Worm (Caenorhabditis elegans) whole organism, early embryonic: ENCODE results near the gene T09A12.8.

ENCODE experiments used
- B0310.2 ChIP-seq: sonication (generic microtip); optimal IDR thresholded peaks from 2 replicates; lab custom pipeline; 2016; ENCODE audit warnings: mild to moderate bottlenecking, missing genetic modification characterization, missing compliant biosample characterization
- ama-1 ChIP-seq: fragments of 150-350 bp; optimal IDR thresholded peaks from 2 replicates; lab custom pipeline; 2014
- ceh-13 ChIP-seq: fragments of 200-800 bp; sonication (Bioruptor generic); optimal IDR thresholded peaks from 2 replicates; lab custom pipeline; 2018; ENCODE audit warnings: mild to moderate bottlenecking, missing genetic modification characterization, missing compliant biosample characterization
- ceh-36 ChIP-seq: sonication (generic microtip); optimal IDR thresholded peaks from 2 replicates; lab custom pipeline; 2016; ENCODE audit warnings: missing genetic modification characterization, inconsistent platforms, missing compliant biosample characterization
- flt-1 ChIP-seq: fragments of 200-800 bp; sonication (Bioruptor generic); IDR thresholded peaks from 2 replicates; pipeline ENCODE4 v1.3.6; 2022; ENCODE audit warnings: missing genetic modification characterization, missing compliant biosample characterization
- hmbx-1 ChIP-seq: sonication (generic microtip); optimal IDR thresholded peaks from 2 replicates; lab custom pipeline; 2016; ENCODE audit warnings: mild to moderate bottlenecking, missing genetic modification characterization, missing compliant biosample characterization
- pes-1 ChIP-seq: fragments of 200-800 bp; sonication (Bioruptor generic); IDR thresholded peaks from 2 replicates; pipeline ENCODE4 v1.3.6; 2022; ENCODE audit warnings: missing genetic modification reagents, missing genetic modification characterization, missing compliant biosample characterization
- sea-1 ChIP-seq: fragments of 200-800 bp; sonication (Bioruptor generic); conservative IDR thresholded peaks from 2 replicates; pipeline ENCODE4 v1.3.6; 2022; ENCODE audit warnings: missing genetic modification characterization, missing compliant biosample characterization
- tbx-37 ChIP-seq: fragments of 200-800 bp; sonication (Bioruptor generic); conservative IDR thresholded peaks from 2 replicates; pipeline ENCODE4 v1.3.6; 2022; ENCODE audit warnings: missing genetic modification reagents, missing genetic modification characterization, missing compliant biosample characterization

DNA sequence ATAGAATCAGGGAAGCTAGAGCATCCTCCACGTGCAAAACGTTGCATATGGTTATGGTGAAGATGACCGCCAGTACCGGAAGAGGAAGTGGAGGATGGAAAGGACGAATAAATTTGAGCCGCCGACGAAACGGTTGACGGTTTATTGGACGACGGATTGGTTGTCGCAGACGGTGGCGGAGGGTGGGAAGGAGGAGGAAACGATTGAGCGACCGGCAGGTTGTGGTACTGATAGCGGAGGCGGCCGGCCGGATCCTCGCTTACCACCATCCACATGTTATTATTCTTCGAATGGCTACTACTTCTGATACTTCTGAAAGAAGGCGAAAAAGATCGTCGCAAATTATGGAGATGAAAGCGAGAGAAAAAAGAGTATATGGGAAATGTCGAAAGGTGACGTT lies 50.6 kb downstream of the T09A12.8 start:
- no peak for TF ChIP-seq ama-1 (lab: Kevin White, UChicago)
- TF ChIP-seq hmbx-1, result no peak
- no peak for TF ChIP-seq pes-1 (GFP tag; lab: Robert Waterston, UW)
- no peak for TF ChIP-seq flt-1
- no peak for TF ChIP-seq ceh-36 (tag; lab: Kevin White, UChicago)
- TF ChIP-seq tbx-37, result no peak
- TF ChIP-seq ceh-13 (GFP tag; lab: Kevin White, UChicago), result no peak
- no peak for TF ChIP-seq B0310.2
- no peak for TF ChIP-seq sea-1 (GFP tag; lab: Robert Waterston, UW)
